Fruit fly (Drosophila melanogaster): ENCODE data around the gene CG43083.

CG43083 gene

DNA sequence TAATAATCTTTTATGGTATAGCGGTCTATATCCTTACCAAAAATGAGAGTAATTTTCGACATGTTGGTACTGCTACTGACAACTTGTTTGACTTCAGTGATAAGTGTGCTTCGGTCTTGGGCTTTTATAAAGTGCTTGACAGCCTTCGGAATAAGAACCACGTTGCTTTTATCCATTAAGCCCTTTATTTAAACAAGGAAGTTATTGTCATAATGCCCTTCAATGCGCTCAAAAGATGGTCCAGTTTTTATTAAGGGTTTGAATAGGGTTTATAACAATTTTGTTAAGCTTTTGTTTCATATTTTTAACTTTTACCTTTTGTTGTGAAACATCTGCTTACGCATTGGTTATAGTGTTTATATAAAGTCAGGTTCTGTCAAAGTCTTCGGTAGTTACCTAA is 3.8 kb downstream of the CG43083 start, which contains the start of the genes Eig71Ec and Eig71Ed:
Gene Eig71Ec, minus strand, starts transcription at position 101 of the 400 bp plus-strand sequence.
Gene Eig71Ed, plus strand, starts transcription at position 384 of the 400 bp plus-strand sequence.
- TF ChIP-seq Hr39 (GFP tag; optimal IDR thresholded peaks at IDR 0.05), result no peak
- TF ChIP-seq CG15336 (GFP tag; IDR thresholded peaks at IDR 0.05), result no peak
- no peak for TF ChIP-seq vri (GFP tag; optimal IDR thresholded peaks at IDR 0.05)
- TF ChIP-seq OdsH (GFP tag; optimal IDR thresholded peaks at IDR 0.05), result no peak
- TF ChIP-seq eg (GFP tag; IDR thresholded peaks at IDR 0.05), result no peak
- TF ChIP-seq dac (GFP tag; optimal IDR thresholded peaks at IDR 0.05), result no peak
- TF ChIP-seq Lpt (GFP tag; optimal IDR thresholded peaks at IDR 0.05), result no peak
- TF ChIP-seq spab (GFP tag; optimal IDR thresholded peaks at IDR 0.05), result no peak
- no peak for TF ChIP-seq CG6276 (GFP tag; optimal IDR thresholded peaks at IDR 0.05)
- TF ChIP-seq CG10631 (GFP tag; optimal IDR thresholded peaks at IDR 0.05), result no peak
- no peak for TF ChIP-seq CG11902 (GFP tag; optimal IDR thresholded peaks at IDR 0.05)
- no peak for TF ChIP-seq CG6808 (GFP tag; optimal IDR thresholded peaks at IDR 0.05)
- TF ChIP-seq Sox14 (GFP tag; optimal IDR thresholded peaks at IDR 0.05), result no peak
- TF ChIP-seq svp (GFP tag), result no peak
- TF ChIP-seq CG10669 (GFP tag; optimal IDR thresholded peaks at IDR 0.05), result no peak

dm6 chr3L:15655910-15656309 is 7.5 kb downstream of the CG43083 start, which contains the start of gene Eig71Ee:
Gene Eig71Ee (minus strand): TSS chr3L:15656010.
- TF ChIP-seq CG11294 (GFP tag; IDR thresholded peaks at IDR 0.05), result no peak
- no peak for TF ChIP-seq CG11902 (GFP tag; optimal IDR thresholded peaks at IDR 0.05)
- no peak for TF ChIP-seq ss (GFP tag; optimal IDR thresholded peaks at IDR 0.05)
- no peak for TF ChIP-seq CG1621 (tag; optimal IDR thresholded peaks at IDR 0.05)
- no peak for TF ChIP-seq CG6276 (GFP tag; optimal IDR thresholded peaks at IDR 0.05)
- TF ChIP-seq esn (GFP tag; optimal IDR thresholded peaks at IDR 0.05), result no peak
- TF ChIP-seq dsx (GFP tag; optimal IDR thresholded peaks at IDR 0.05; ENCODE audit: poor library complexity, severe bottlenecking), result no peak
- no peak for TF ChIP-seq CG4318 (GFP tag; optimal IDR thresholded peaks at IDR 0.05)
- no peak for TF ChIP-seq lz (GFP tag; optimal IDR thresholded peaks at IDR 0.05)
- TF ChIP-seq eg (GFP tag; IDR thresholded peaks at IDR 0.05), result no peak
- TF ChIP-seq CG9139 (GFP tag; optimal IDR thresholded peaks at IDR 0.05), result no peak
- TF ChIP-seq CG6808 (GFP tag; optimal IDR thresholded peaks at IDR 0.05), result no peak

DNA sequence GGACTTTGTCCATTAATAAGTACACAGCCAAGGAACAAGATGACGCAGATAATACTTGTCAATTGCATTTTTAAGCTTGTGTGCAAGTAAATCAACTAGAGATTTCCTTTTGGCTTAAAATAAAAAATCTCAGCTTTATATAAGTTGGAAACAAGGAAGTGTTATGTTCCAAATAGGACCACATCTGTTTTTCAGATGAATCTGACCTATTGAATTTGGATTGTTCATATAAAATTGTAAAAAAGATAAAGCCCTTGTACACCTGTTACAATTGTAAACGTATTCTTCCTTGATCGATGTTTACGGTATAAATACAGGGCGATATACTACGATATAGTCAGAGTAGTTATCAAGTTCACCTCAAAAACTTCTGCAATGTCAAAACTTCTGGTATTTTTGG is 8.9 kb downstream of the CG43083 start, which contains the start of the genes Eig71Ef and Eig71Eg:
Gene Eig71Ef, minus strand, starts transcription at position 101 of the 400 bp plus-strand sequence.
Gene Eig71Eg, plus strand, starts transcription at position 339 of the 400 bp plus-strand sequence.
- TF ChIP-seq Gug (GFP tag; IDR thresholded peaks at IDR 0.05), result no peak
- no peak for TF ChIP-seq CG15336 (GFP tag; IDR thresholded peaks at IDR 0.05)
- no peak for TF ChIP-seq Hr38 (GFP tag; optimal IDR thresholded peaks at IDR 0.05)
- no peak for TF ChIP-seq Hr4 (GFP tag; optimal IDR thresholded peaks at IDR 0.05)

- TF ChIP-seq CG1621 (tag; optimal IDR thresholded peaks at IDR 0.05) (no peak), CG31627 (GFP tag; optimal IDR thresholded peaks at IDR 0.05) (no peak), Smox (GFP tag; optimal IDR thresholded peaks at IDR 0.05) (no peak), CG6792 (GFP tag; optimal IDR thresholded peaks at IDR 0.05) (no peak), ss (GFP tag; optimal IDR thresholded peaks at IDR 0.05) (no peak), Gug (GFP tag; IDR thresholded peaks at IDR 0.05) (no peak), CG16779 (tag; optimal IDR thresholded peaks at IDR 0.05) (no peak), Hr38 (GFP tag; optimal IDR thresholded peaks at IDR 0.05) (no peak), CG4318 (GFP tag; optimal IDR thresholded peaks at IDR 0.05) (no peak), fd85E (GFP tag; optimal IDR thresholded peaks at IDR 0.05) (no peak), topi (GFP tag; optimal IDR thresholded peaks at IDR 0.05) (no peak), spab (GFP tag; optimal IDR thresholded peaks at IDR 0.05) (no peak), CG11294 (GFP tag; IDR thresholded peaks at IDR 0.05) (no peak), CG10669 (GFP tag; optimal IDR thresholded peaks at IDR 0.05) (no peak), Ets21C (GFP tag; optimal IDR thresholded peaks at IDR 0.05) (no peak), svp (GFP tag) (no peak)
These were observed 11.0 kb downstream of the CG43083 start, which contains the start of the genes Eig71Eh and Eig71Ei for dm6 chr3L:15659341-15659740. Gene Eig71Eh (minus strand): TSS chr3L:15659441. Gene Eig71Ei (plus strand): TSS chr3L:15659707.

DNA sequence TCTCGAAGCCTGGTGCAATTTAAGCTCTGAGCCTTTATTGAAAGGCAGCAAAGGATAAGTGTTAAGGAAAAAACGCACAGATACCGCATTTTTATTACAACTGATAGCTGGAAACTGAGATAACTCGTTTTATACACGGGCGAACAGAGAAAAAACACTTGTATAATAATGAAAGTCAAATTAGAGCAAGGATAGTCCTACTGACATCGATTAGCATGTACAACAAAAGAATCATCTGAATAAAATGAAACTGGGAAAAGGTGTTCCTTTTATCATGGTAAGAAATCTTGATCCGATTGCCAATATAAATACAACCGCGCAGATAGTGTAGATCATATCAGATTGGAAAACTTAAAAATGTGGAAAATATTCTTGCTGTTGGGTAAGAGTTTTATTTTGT is 12.5 kb downstream of the CG43083 start, which contains the start of the genes Eig71Ej and Eig71Ek:
Gene Eig71Ej, minus strand, starts transcription at position 101 of the 400 bp plus-strand sequence.
Gene Eig71Ek, plus strand, starts transcription at position 334 of the 400 bp plus-strand sequence.
- TF ChIP-seq Met (GFP tag; optimal IDR thresholded peaks at IDR 0.05) (no peak), CG10669 (GFP tag; optimal IDR thresholded peaks at IDR 0.05) (no peak), Ets96B (tag; optimal IDR thresholded peaks at IDR 0.05) (no peak), CG16779 (tag; optimal IDR thresholded peaks at IDR 0.05) (no peak), CG3919 (GFP tag; optimal IDR thresholded peaks at IDR 0.05) (no peak), Blimp-1 (GFP tag; optimal IDR thresholded peaks at IDR 0.05) (no peak), CG4318 (GFP tag; optimal IDR thresholded peaks at IDR 0.05) (no peak), Hr39 (GFP tag; optimal IDR thresholded peaks at IDR 0.05) (no peak), vri (GFP tag; optimal IDR thresholded peaks at IDR 0.05) (no peak), dsx (GFP tag; optimal IDR thresholded peaks at IDR 0.05; ENCODE audit: poor library complexity, severe bottlenecking) (no peak), Eip75B (GFP tag; optimal IDR thresholded peaks at IDR 0.05) (no peak), fd59A (GFP tag; optimal IDR thresholded peaks at IDR 0.05) (no peak), svp (GFP tag) (no peak), Eip93F (GFP tag; optimal IDR thresholded peaks at IDR 0.05) (no peak)
